Worm (Caenorhabditis elegans): ENCODE data around the gene ifd-2.
A peak's percentile ranks its signal among the peaks of the same experiment; 100 is the strongest.

Gene ifd-2

ce11 chrX:865214-865613, 49.5 kb upstream of the ifd-2 start (continued):
- TF ChIP-seq mep-1 (tag; optimal IDR thresholded peaks at IDR 0.05) (no peak), nhr-76 (tag; optimal IDR thresholded peaks at IDR 0.05) (no peak), saeg-2 (GFP tag; IDR thresholded peaks at IDR 0.05) (no peak), nhr-42 (GFP tag; IDR thresholded peaks at IDR 0.05) (no peak), hlh-30 (tag; optimal IDR thresholded peaks at IDR 0.05; ENCODE audit: insufficient read depth) (peak; percentile 42), mxl-3 (GFP tag; optimal IDR thresholded peaks at IDR 0.05) (no peak), lin-39 (tag; optimal IDR thresholded peaks at IDR 0.05) (no peak), lin-38 (GFP tag; IDR thresholded peaks at IDR 0.05) (no peak), pqm-1 (tag; optimal IDR thresholded peaks at IDR 0.05) (no peak), dmd-8 (GFP tag; IDR thresholded peaks at IDR 0.05) (no peak), F49E8.2 (tag; optimal IDR thresholded peaks at IDR 0.05; ENCODE audit: borderline replicate concordance) (no peak), snpc-1.2 (GFP tag; IDR thresholded peaks at IDR 0.05) (peak; percentile 56; the same call in 1 of the 2 replicates), ces-1 (GFP tag; optimal IDR thresholded peaks at IDR 0.05) (no peak), F37D6.2 (tag; optimal IDR thresholded peaks at IDR 0.05) (no peak), D1046.2 (GFP tag; IDR thresholded peaks at IDR 0.05) (0 out of 2 replicates have a peak, but pooled peaks have one; percentile 25), daf-19 (GFP tag; conservative IDR thresholded peaks at IDR 0.05) (no peak), ZK546.5 (tag; optimal IDR thresholded peaks at IDR 0.05) (no peak), nhr-77 (tag; optimal IDR thresholded peaks at IDR 0.05) (no peak), hlh-11 (tag; optimal IDR thresholded peaks at IDR 0.05) (peak; percentile 5), dmd-6 (GFP tag; IDR thresholded peaks at IDR 0.05) (peak; percentile 21; the same call in 1 of the 2 replicates), dmd-9 (GFP tag; IDR thresholded peaks at IDR 0.05) (0 out of 2 replicates have a peak, but pooled peaks have one; percentile 42), spr-1 (tag; optimal IDR thresholded peaks at IDR 0.05) (no peak), lin-13 (GFP tag; optimal IDR thresholded peaks at IDR 0.05) (no peak), ama-1 (optimal IDR thresholded peaks at IDR 0.05) (no peak), lin-29 (GFP tag; IDR thresholded peaks at IDR 0.05) (no peak), Y105C5A.15 (GFP tag; IDR thresholded peaks at IDR 0.05) (no peak), zip-11 (GFP tag; IDR thresholded peaks at IDR 0.05) (no peak), lin-1 (GFP tag; IDR thresholded peaks at IDR 0.05) (no peak), nhr-25 (tag; optimal IDR thresholded peaks at IDR 0.05; ENCODE audit: borderline replicate concordance, insufficient read depth) (no peak), lim-7 (GFP tag; IDR thresholded peaks at IDR 0.05) (peak; percentile 55; the same call in 1 of the 2 replicates), nhr-28 (tag; optimal IDR thresholded peaks at IDR 0.05) (no peak), fkh-10 (GFP tag; optimal IDR thresholded peaks at IDR 0.05) (no peak), unc-130 (GFP tag; optimal IDR thresholded peaks at IDR 0.05) (no peak), nhr-102 (tag; optimal IDR thresholded peaks at IDR 0.05) (no peak), fos-1 (tag; optimal IDR thresholded peaks at IDR 0.05) (no peak), daf-8 (GFP tag; IDR thresholded peaks at IDR 0.05) (no peak), sdz-12 (GFP tag; optimal IDR thresholded peaks at IDR 0.05) (no peak), unc-62 (GFP tag; optimal IDR thresholded peaks at IDR 0.05 in 1 of 2) (no peak), unc-62 (tag; optimal IDR thresholded peaks at IDR 0.05) (no peak), nhr-111 (GFP tag; optimal IDR thresholded peaks at IDR 0.05) (no peak), Y48G9A.11 (GFP tag; IDR thresholded peaks at IDR 0.05) (0 out of 2 replicates have a peak, but pooled peaks have one; percentile 13)

ce11 chrX:864293-864731, 48.6 kb upstream of the ifd-2 start:
- TF ChIP-seq lin-38 (GFP tag; IDR thresholded peaks at IDR 0.05) (no peak), arid-1 (GFP tag; conservative IDR thresholded peaks at IDR 0.05) (no peak), sdz-12 (GFP tag; optimal IDR thresholded peaks at IDR 0.05) (no peak), ztf-11 (tag; optimal IDR thresholded peaks at IDR 0.05) (no peak), nhr-25 (tag; optimal IDR thresholded peaks at IDR 0.05; ENCODE audit: borderline replicate concordance, insufficient read depth) (peak; percentile 57), lin-15B (tag; optimal IDR thresholded peaks at IDR 0.05) (no peak), mdl-1 (tag; optimal IDR thresholded peaks at IDR 0.05) (peak; percentile 61 to 85), nhr-111 (GFP tag; optimal IDR thresholded peaks at IDR 0.05) (no peak), lin-1 (GFP tag; IDR thresholded peaks at IDR 0.05) (0 out of 2 replicates have a peak, but pooled peaks have one; percentile 14), snpc-4 (tag; optimal IDR thresholded peaks at IDR 0.05) (no peak), D1046.2 (GFP tag; IDR thresholded peaks at IDR 0.05) (no peak), F44E2.7 (GFP tag; IDR thresholded peaks at IDR 0.05) (no peak), cey-2 (tag; optimal IDR thresholded peaks at IDR 0.05; ENCODE audit: borderline replicate concordance, insufficient read depth) (peak; percentile 36), hlh-30 (tag; optimal IDR thresholded peaks at IDR 0.05; ENCODE audit: insufficient read depth) (peak; percentile 74), Y5F2A.4 (GFP tag; optimal IDR thresholded peaks at IDR 0.05) (no peak), nhr-28 (tag; optimal IDR thresholded peaks at IDR 0.05) (peak; percentile 81), nhr-10 (tag; optimal IDR thresholded peaks at IDR 0.05) (peak; percentile 15), unc-62 (GFP tag; optimal IDR thresholded peaks at IDR 0.05 in 1 of 2) (peak in 1 of 2 experiments; percentile 95), unc-62 (tag; optimal IDR thresholded peaks at IDR 0.05) (peak; percentile 19), nhr-77 (tag; optimal IDR thresholded peaks at IDR 0.05) (peak; percentile 27), T20F7.1 (GFP tag; optimal IDR thresholded peaks at IDR 0.05) (no peak)

Data from whole organism, L4 larva.